Worm (Caenorhabditis elegans) whole organism, midembryonic: Measurements from ENCODE around the gene spas-1.

Experiments
- T22C8.4 ChIP-seq: fragments of 200-800 bp; sonication (Bioruptor generic); IDR thresholded peaks from 2 replicates; pipeline ENCODE4 v1.3.6; 2022; ENCODE audit warnings: missing genetic modification characterization, missing compliant biosample characterization
- cog-1 ChIP-seq: sonication (generic microtip); optimal IDR thresholded peaks from 2 replicates; lab custom pipeline; 2016; ENCODE audit warnings: missing genetic modification characterization, missing compliant biosample characterization
- flt-1 ChIP-seq: fragments of 200-800 bp; sonication (Bioruptor generic); IDR thresholded peaks from 2 replicates; pipeline ENCODE4 v1.3.6; 2022; ENCODE audit warnings: missing genetic modification characterization, missing compliant biosample characterization
- klf-2 ChIP-seq: fragments of 200-800 bp; sonication (Bioruptor generic); conservative IDR thresholded peaks from 2 replicates; pipeline ENCODE4 v1.3.6; 2022; ENCODE audit warnings: missing genetic modification reagents, missing genetic modification characterization, missing compliant biosample characterization
- med-1 ChIP-seq: sonication (generic microtip); optimal IDR thresholded peaks from 2 replicates; lab custom pipeline; 2017; ENCODE audit warnings: missing genetic modification characterization, mild to moderate bottlenecking, missing compliant biosample characterization, antibody characterized with exemption, missing genetic modification reagents; ENCODE audit not compliant: insufficient read depth
- ref-1 ChIP-seq: fragments of 200-800 bp; sonication (Bioruptor generic); conservative IDR thresholded peaks from 2 replicates; pipeline ENCODE4 v1.3.6; 2022; ENCODE audit warnings: missing genetic modification reagents, missing genetic modification characterization, missing compliant biosample characterization
- tab-1 ChIP-seq: fragments of 200-800 bp; sonication (Bioruptor generic); IDR thresholded peaks from 2 replicates; pipeline ENCODE4 v1.3.6; 2022; ENCODE audit warnings: missing genetic modification characterization, missing compliant biosample characterization
- ztf-23 ChIP-seq: fragments of 200-800 bp; sonication (Bioruptor generic); IDR thresholded peaks from 2 replicates; pipeline ENCODE4 v1.3.6; 2022; ENCODE audit warnings: missing genetic modification reagents, missing genetic modification characterization, missing compliant biosample characterization
- ztf-29 ChIP-seq: fragments of 200-800 bp; sonication (Bioruptor generic); IDR thresholded peaks from 2 replicates; pipeline ENCODE4 v1.3.6; 2022; ENCODE audit warnings: missing genetic modification reagents, missing genetic modification characterization, missing compliant biosample characterization

spas-1 gene

ce11 chrV:9173789-9174188 lies 1.8 kb upstream of the spas-1 start, which contains the start of gene pqn-16:
TSS of gene pqn-16 (plus strand) at chrV:9174089.
- no peak for TF ChIP-seq ztf-23 (GFP tag; lab: Robert Waterston, UW)

- TF ChIP-seq ztf-29 (no peak), flt-1 (GFP tag; lab: Robert Waterston, UW) (no peak), ztf-23 (GFP tag; lab: Robert Waterston, UW) (no peak), cog-1 (no peak), klf-2 (no peak), tab-1 (GFP tag; lab: Robert Waterston, UW) (no peak), T22C8.4 (GFP tag; lab: Robert Waterston, UW) (no peak), med-1 (GFP tag; lab: Kevin White, UChicago) (no peak), ref-1 (GFP tag; lab: Robert Waterston, UW) (no peak)
Measured at ce11 chrV:9181669-9182250, 6.2 kb downstream of the spas-1 start, which contains the start of gene ptr-1. TSS of gene ptr-1 (minus strand) at chrV:9181719.

ce11 chrV:9183718-9184441 lies 8.3 kb downstream of the spas-1 start:
- no peak for TF ChIP-seq ref-1 (GFP tag; lab: Robert Waterston, UW)
- TF ChIP-seq med-1 (GFP tag; lab: Kevin White, UChicago): no peak
- TF ChIP-seq tab-1 (GFP tag; lab: Robert Waterston, UW): no peak
- TF ChIP-seq ztf-23 (GFP tag; lab: Robert Waterston, UW): no peak
- no peak for TF ChIP-seq ztf-29
- no peak for TF ChIP-seq T22C8.4 (GFP tag; lab: Robert Waterston, UW)
- no peak for TF ChIP-seq cog-1
- TF ChIP-seq flt-1 (GFP tag; lab: Robert Waterston, UW): no peak
- no peak for TF ChIP-seq klf-2

ce11 chrV:9186028-9186427 lies 10.4 kb downstream of the spas-1 start:
- TF ChIP-seq T22C8.4 (GFP tag; lab: Robert Waterston, UW) (no peak), cog-1 (no peak), med-1 (GFP tag; lab: Kevin White, UChicago) (no peak), ref-1 (GFP tag; lab: Robert Waterston, UW) (no peak), ztf-29 (no peak), klf-2 (no peak), flt-1 (GFP tag; lab: Robert Waterston, UW) (no peak), ztf-23 (GFP tag; lab: Robert Waterston, UW) (no peak), tab-1 (GFP tag; lab: Robert Waterston, UW) (no peak)

- TF ChIP-seq ztf-23 (GFP tag; lab: Robert Waterston, UW): no peak
- no peak for TF ChIP-seq ztf-29
- no peak for TF ChIP-seq cog-1
- no peak for TF ChIP-seq tab-1 (GFP tag; lab: Robert Waterston, UW)
- no peak for TF ChIP-seq T22C8.4 (GFP tag; lab: Robert Waterston, UW)
- no peak for TF ChIP-seq ref-1 (GFP tag; lab: Robert Waterston, UW)
- no peak for TF ChIP-seq flt-1 (GFP tag; lab: Robert Waterston, UW)
- no peak for TF ChIP-seq med-1 (GFP tag; lab: Kevin White, UChicago)
- TF ChIP-seq klf-2: no peak
Measured at ce11 chrV:9191406-9191805, 15.8 kb downstream of the spas-1 start, which contains the start of gene sphr-1. TSS of gene sphr-1 (plus strand) at chrV:9191610.

- no peak for TF ChIP-seq T22C8.4 (GFP tag; lab: Robert Waterston, UW)
- no peak for TF ChIP-seq med-1 (GFP tag; lab: Kevin White, UChicago)
Measured at ce11 chrV:9194055-9194454, 18.5 kb downstream of the spas-1 start.

- TF ChIP-seq ztf-29: no peak
- TF ChIP-seq tab-1 (GFP tag; lab: Robert Waterston, UW): no peak
- no peak for TF ChIP-seq ref-1 (GFP tag; lab: Robert Waterston, UW)
- no peak for TF ChIP-seq cog-1
- no peak for TF ChIP-seq klf-2
- no peak for TF ChIP-seq flt-1 (GFP tag; lab: Robert Waterston, UW)
- TF ChIP-seq ztf-23 (GFP tag; lab: Robert Waterston, UW): no peak
- no peak for TF ChIP-seq med-1 (GFP tag; lab: Kevin White, UChicago)
- no peak for TF ChIP-seq T22C8.4 (GFP tag; lab: Robert Waterston, UW)
Measured at ce11 chrV:9197121-9197520, 21.5 kb downstream of the spas-1 start, which contains the start of gene C24B5.4. TSS of gene C24B5.4 (minus strand) at chrV:9197326.

- TF ChIP-seq tab-1 (GFP tag; lab: Robert Waterston, UW) (no peak), med-1 (GFP tag; lab: Kevin White, UChicago) (no peak), ztf-29 (no peak), ref-1 (GFP tag; lab: Robert Waterston, UW) (no peak), ztf-23 (GFP tag; lab: Robert Waterston, UW) (no peak), klf-2 (no peak), flt-1 (GFP tag; lab: Robert Waterston, UW) (no peak), cog-1 (no peak), T22C8.4 (GFP tag; lab: Robert Waterston, UW) (no peak)
Measured at ce11 chrV:9198887-9199286, 23.3 kb downstream of the spas-1 start, which contains the start of gene str-177. TSS of gene str-177 (minus strand) at chrV:9198987.

- TF ChIP-seq tab-1 (GFP tag; lab: Robert Waterston, UW) (no peak), cog-1 (no peak), flt-1 (GFP tag; lab: Robert Waterston, UW) (no peak), klf-2 (no peak), med-1 (GFP tag; lab: Kevin White, UChicago) (no peak), ztf-23 (GFP tag; lab: Robert Waterston, UW) (no peak), T22C8.4 (GFP tag; lab: Robert Waterston, UW) (no peak)
Measured at ce11 chrV:9202710-9203109, 27.1 kb downstream of the spas-1 start, which contains the start of gene asp-2. TSS of gene asp-2 (plus strand) at chrV:9203077.
